Worm (Caenorhabditis elegans) whole organism, midembryonic: Measurements from ENCODE around the gene D1014.5.

Experiments used
- cog-1 ChIP-seq: sonication (generic microtip); optimal IDR thresholded peaks from 2 replicates; lab custom pipeline; 2016; ENCODE audit warnings: missing genetic modification characterization, missing compliant biosample characterization
- ref-1 ChIP-seq: fragments of 200-800 bp; sonication (Bioruptor generic); conservative IDR thresholded peaks from 2 replicates; pipeline ENCODE4 v1.3.6; 2022; ENCODE audit warnings: missing genetic modification reagents, missing genetic modification characterization, missing compliant biosample characterization

DNA sequence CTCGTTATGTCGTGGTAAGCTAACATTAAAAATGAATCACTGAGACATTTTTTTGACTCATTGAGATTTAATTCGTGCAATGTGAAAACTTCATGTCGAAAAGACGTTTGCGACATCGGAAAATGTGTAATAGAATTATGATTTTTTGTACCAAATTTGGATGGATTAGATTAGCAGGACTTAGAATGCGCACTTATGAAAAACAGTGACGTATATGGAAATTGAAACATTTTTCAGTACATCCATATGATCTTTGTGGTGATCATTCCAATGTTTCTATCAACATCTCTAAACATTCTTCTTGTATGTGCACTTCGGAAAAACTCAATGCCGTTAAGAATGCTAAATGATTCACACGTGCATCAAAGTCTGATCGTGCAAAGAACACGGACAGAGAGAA lies 21.0 kb downstream of the D1014.5 start:
- no peak for TF ChIP-seq ref-1 (GFP tag; lab: Robert Waterston, UW)
- TF ChIP-seq cog-1 (tag; lab: Kevin White, UChicago), result no peak
